Worm (Caenorhabditis elegans) whole organism, L4 larva: ENCODE data around the gene T19C4.24.
A peak's percentile ranks its signal among the peaks of the same experiment; 100 is the strongest.

ENCODE experiments used
- F37D6.2 ChIP-seq: sonication (generic microtip); optimal IDR thresholded peaks from 2 replicates; lab custom pipeline; 2016; ENCODE audit warnings: mild to moderate bottlenecking, missing genetic modification characterization, missing compliant biosample characterization
- F49E8.2 ChIP-seq: sonication (generic microtip); optimal IDR thresholded peaks from 2 replicates; lab custom pipeline; 2016; ENCODE audit warnings: missing compliant biosample characterization, mild to moderate bottlenecking, missing genetic modification characterization, borderline replicate concordance
- T26A8.4 ChIP-seq: fragments of 200-800 bp; sonication (Bioruptor generic); IDR thresholded peaks from 2 replicates; pipeline ENCODE4 v1.3.6; 2022; ENCODE audit warnings: missing genetic modification characterization, missing compliant biosample characterization
- ama-1 ChIP-seq: fragments of 150-350 bp; optimal IDR thresholded peaks from 2 replicates; lab custom pipeline; 2014; ENCODE audit warnings: inconsistent platforms, mixed read lengths
- attf-4 ChIP-seq: sonication (generic microtip); optimal IDR thresholded peaks from 3 replicates; lab custom pipeline; 2017; ENCODE audit warnings: missing biosample characterization, missing genetic modification characterization
- ceh-28 ChIP-seq: fragments of 150-350 bp; optimal IDR thresholded peaks from 2 replicates; lab custom pipeline; 2014; ENCODE audit warnings: missing biosample characterization, missing genetic modification reagents, missing genetic modification characterization
- ces-1 ChIP-seq: fragments of 150-350 bp; sonication (generic microtip); optimal IDR thresholded peaks from 4 replicates; lab custom pipeline; 2014; ENCODE audit warnings: missing biosample characterization, missing genetic modification reagents, missing genetic modification characterization
- cey-2 ChIP-seq: sonication (generic microtip); optimal IDR thresholded peaks from 3 replicates; lab custom pipeline; 2017; ENCODE audit warnings: missing genetic modification characterization, mild to moderate bottlenecking, missing compliant biosample characterization, antibody characterized with exemption, borderline replicate concordance; ENCODE audit not compliant: insufficient read depth
- dmd-9 ChIP-seq: fragments of 200-800 bp; sonication (Bioruptor generic); IDR thresholded peaks from 2 replicates; pipeline ENCODE4 v1.3.6; 2022; ENCODE audit warnings: missing genetic modification reagents, missing genetic modification characterization, missing compliant biosample characterization
- fkh-10 ChIP-seq: fragments of 150-350 bp; optimal IDR thresholded peaks from 2 replicates; lab custom pipeline; 2014; ENCODE audit warnings: missing biosample characterization, missing genetic modification reagents, missing genetic modification characterization
- lin-39 ChIP-seq: fragments of 150-350 bp; optimal IDR thresholded peaks from 2 replicates; lab custom pipeline; 2014; ENCODE audit warnings: missing biosample characterization, missing genetic modification reagents, missing genetic modification characterization
- nhr-11 ChIP-seq: fragments of 150-350 bp; optimal IDR thresholded peaks from 2 replicates; lab custom pipeline; 2014; ENCODE audit warnings: missing biosample characterization, missing genetic modification characterization
- nhr-28 ChIP-seq: fragments of 150-350 bp; optimal IDR thresholded peaks from 2 replicates; lab custom pipeline; 2014; ENCODE audit warnings: missing biosample characterization, missing genetic modification characterization
- pqm-1 ChIP-seq: sonication (generic microtip); optimal IDR thresholded peaks from 2 replicates; lab custom pipeline; 2017; ENCODE audit warnings: missing biosample characterization, missing genetic modification characterization

ce11 chrV:11113041-11113574 lies 33.7 kb downstream of the T19C4.24 start, which contains the start of gene erfa-3:
- TF ChIP-seq ama-1 (lab: Kevin White, UChicago) (no peak), pqm-1 (tag; lab: Kevin White, UChicago) (no peak), nhr-11 (tag; lab: Kevin White, UChicago) (no peak), cey-2 (tag; lab: Kevin White, UChicago) (no peak), ces-1 (no peak), T26A8.4 (GFP tag; lab: Robert Waterston, UW) (peak; percentile 61; the same call in 1 of the 2 replicates), nhr-28 (peak; percentile 48), F49E8.2 (tag; lab: Kevin White, UChicago) (no peak), fkh-10 (GFP tag; lab: Kevin White, UChicago) (no peak), F37D6.2 (tag; lab: Kevin White, UChicago) (no peak), lin-39 (tag; lab: Kevin White, UChicago) (no peak), ceh-28 (tag; lab: Kevin White, UChicago) (no peak), dmd-9 (no peak), attf-4 (no peak)
